Fruit fly (Drosophila melanogaster) whole organism, pupa: ENCODE measurements around the gene CG15546.
A peak's percentile ranks its signal among the peaks of the same experiment; 100 is the strongest.

Experiments
- CG10348 ChIP-seq: fragments of 200-800 bp; sonication (Bioruptor generic); IDR thresholded peaks from 2 replicates; pipeline ENCODE4 v1.3.6; 2022; ENCODE audit warnings: missing biosample characterization, missing genetic modification characterization
- CG12605 ChIP-seq: fragments of 200-800 bp; sonication (Bioruptor generic); IDR thresholded peaks from 2 replicates; pipeline ENCODE4 v1.3.6; 2022; ENCODE audit warnings: missing biosample characterization, missing genetic modification characterization
- CG13204 ChIP-seq: fragments of 200-800 bp; sonication (Bioruptor generic); optimal IDR thresholded peaks from 2 replicates; lab custom pipeline; 2018; ENCODE audit warnings: missing biosample characterization, mild to moderate bottlenecking, missing genetic modification characterization, moderate library complexity
- CG14655 ChIP-seq: fragments of 200-800 bp; sonication (Bioruptor generic); optimal IDR thresholded peaks from 3 replicates; lab custom pipeline; 2017; ENCODE audit warnings: mild to moderate bottlenecking, missing biosample characterization, missing genetic modification reagents, missing genetic modification characterization
- CG15710 ChIP-seq: fragments of 200-800 bp; sonication (Bioruptor generic); optimal IDR thresholded peaks from 2 replicates; lab custom pipeline; 2018; ENCODE audit warnings: missing biosample characterization, mild to moderate bottlenecking, missing genetic modification characterization, moderate library complexity
- CG17806 ChIP-seq: fragments of 200-800 bp; sonication (Bioruptor generic); optimal IDR thresholded peaks from 2 replicates; lab custom pipeline; 2018; ENCODE audit warnings: missing biosample characterization, mild to moderate bottlenecking, missing genetic modification characterization, moderate library complexity
- CG32121 ChIP-seq: fragments of 200-800 bp; sonication (Bioruptor generic); IDR thresholded peaks from 2 replicates; pipeline ENCODE4 v1.3.6; 2022; ENCODE audit warnings: missing biosample characterization, missing genetic modification characterization
- CG34367 ChIP-seq: fragments of 200-800 bp; sonication (Bioruptor generic); optimal IDR thresholded peaks from 2 replicates; lab custom pipeline; 2018; ENCODE audit warnings: missing biosample characterization, mild to moderate bottlenecking, missing genetic modification characterization
- CG4496 ChIP-seq: fragments of 200-800 bp; sonication (Bioruptor generic); IDR thresholded peaks from 3 replicates; pipeline ENCODE4 v1.3.6; 2022; ENCODE audit warnings: missing biosample characterization, missing genetic modification characterization
- CG8159 ChIP-seq: fragments of 200-800 bp; sonication (Bioruptor generic); optimal IDR thresholded peaks from 3 replicates; lab custom pipeline; 2018; ENCODE audit warnings: missing biosample characterization, mild to moderate bottlenecking, missing genetic modification characterization, moderate library complexity
- CG8301 ChIP-seq: fragments of 200-800 bp; sonication (Bioruptor generic); optimal IDR thresholded peaks from 2 replicates; lab custom pipeline; 2018; ENCODE audit warnings: missing biosample characterization, mild to moderate bottlenecking, missing genetic modification characterization
- CG9948 ChIP-seq: fragments of 200-800 bp; sonication (Bioruptor generic); optimal IDR thresholded peaks from 2 replicates; lab custom pipeline; 2018; ENCODE audit warnings: missing biosample characterization, mild to moderate bottlenecking, missing genetic modification characterization, moderate library complexity
- D1 ChIP-seq: fragments of 200-800 bp; sonication (Bioruptor generic); optimal IDR thresholded peaks from 2 replicates; lab custom pipeline; 2018; ENCODE audit warnings: missing biosample characterization, mild to moderate bottlenecking, missing genetic modification characterization, moderate library complexity
- EcR ChIP-seq: fragments of 200-800 bp; sonication (Bioruptor generic); optimal IDR thresholded peaks from 3 replicates; lab custom pipeline; 2019; ENCODE audit warnings: missing biosample characterization, missing genetic modification characterization, mild to moderate bottlenecking, moderate library complexity, missing genetic modification reagents
- Ets98B ChIP-seq: fragments of 200-800 bp; sonication (Bioruptor generic); IDR thresholded peaks from 2 replicates; pipeline ENCODE4 v1.3.6; 2022; ENCODE audit warnings: missing biosample characterization, missing genetic modification characterization
- Pif1A ChIP-seq: fragments of 200-800 bp; sonication (Bioruptor generic); optimal IDR thresholded peaks from 3 replicates; lab custom pipeline; 2016; ENCODE audit warnings: missing biosample characterization, missing genetic modification characterization
- Pif1B ChIP-seq: fragments of 200-800 bp; sonication (Bioruptor generic); optimal IDR thresholded peaks from 3 replicates; lab custom pipeline; 2016; ENCODE audit warnings: missing biosample characterization, missing genetic modification characterization
- Snoo ChIP-seq: fragments of 200-800 bp; sonication (Bioruptor generic); optimal IDR thresholded peaks from 3 replicates; lab custom pipeline; 2017; ENCODE audit warnings: missing biosample characterization, mild to moderate bottlenecking, missing genetic modification characterization, inconsistent platforms
- fd96Ca ChIP-seq: fragments of 200-800 bp; sonication (Bioruptor generic); IDR thresholded peaks from 3 replicates; pipeline ENCODE4 v1.3.6; 2022; ENCODE audit warnings: missing biosample characterization, missing genetic modification characterization
- gl ChIP-seq: fragments of 200-800 bp; sonication (Bioruptor generic); optimal IDR thresholded peaks from 2 replicates; lab custom pipeline; 2018; ENCODE audit warnings: missing biosample characterization, mild to moderate bottlenecking, missing genetic modification characterization
- rn ChIP-seq: fragments of 200-800 bp; sonication (Bioruptor generic); IDR thresholded peaks from 2 replicates; pipeline ENCODE4 v1.3.6; 2022; ENCODE audit warnings: missing biosample characterization, missing genetic modification characterization

CG15546 gene

dm6 chr3R:30865365-30865770, 10.6 kb downstream of the CG15546 start:
- TF ChIP-seq CG8301 (tag; lab: Kevin White, UChicago) (no peak), Pif1A (GFP tag; lab: Kevin White, UChicago) (no peak), CG17806 (tag; lab: Kevin White, UChicago) (no peak), CG10348 (GFP tag; lab: Robert Waterston, UW) (no peak), CG14655 (GFP tag; lab: Kevin White, UChicago) (no peak), CG9948 (tag; lab: Kevin White, UChicago) (peak; percentile 11), D1 (tag; lab: Kevin White, UChicago) (no peak), Snoo (tag; lab: Kevin White, UChicago) (no peak), Pif1B (GFP tag; lab: Kevin White, UChicago) (no peak), CG15710 (tag; lab: Kevin White, UChicago) (peak; percentile 53), CG8159 (tag; lab: Kevin White, UChicago) (peak; percentile 56), EcR (GFP tag; lab: Kevin White, UChicago) (no peak), CG32121 (GFP tag; lab: Robert Waterston, UW) (no peak)

- TF ChIP-seq CG14655 (GFP tag; lab: Kevin White, UChicago) (peak; percentile 33), Pif1A (GFP tag; lab: Kevin White, UChicago) (peak; percentile 33), CG10348 (GFP tag; lab: Robert Waterston, UW) (no peak), Snoo (tag; lab: Kevin White, UChicago) (no peak), Pif1B (GFP tag; lab: Kevin White, UChicago) (no peak), CG13204 (GFP tag; lab: Kevin White, UChicago) (no peak), CG12605 (GFP tag; lab: Robert Waterston, UW) (no peak), Ets98B (GFP tag; lab: Robert Waterston, UW) (no peak), D1 (tag; lab: Kevin White, UChicago) (no peak), CG32121 (GFP tag; lab: Robert Waterston, UW) (no peak), rn (GFP tag; lab: Robert Waterston, UW) (no peak), CG9948 (tag; lab: Kevin White, UChicago) (peak; percentile 33), CG15710 (tag; lab: Kevin White, UChicago) (peak; percentile 65), CG8301 (tag; lab: Kevin White, UChicago) (peak; percentile 43), CG4496 (0 out of 3 replicates have a peak, but pooled peaks have one; percentile 49), CG17806 (tag; lab: Kevin White, UChicago) (peak; percentile 39), EcR (GFP tag; lab: Kevin White, UChicago) (no peak), CG34367 (tag; lab: Kevin White, UChicago) (peak; percentile 25), fd96Ca (GFP tag; lab: Robert Waterston, UW) (no peak), CG8159 (tag; lab: Kevin White, UChicago) (peak; percentile 73), gl (tag; lab: Kevin White, UChicago) (no peak)
- TF ChIP-seq, all 21 proteins: peak for 9
Observed at dm6 chr3R:30864465-30864864, 11.5 kb downstream of the CG15546 start.

dm6 chr3R:30863971-30864370, 12.0 kb downstream of the CG15546 start:
- TF ChIP-seq CG4496 = 0 out of 3 replicates have a peak, but pooled peaks have one; percentile 31
- TF ChIP-seq CG34367 (tag; lab: Kevin White, UChicago) = no peak
- TF ChIP-seq CG9948 (tag; lab: Kevin White, UChicago) = no peak
- no peak for TF ChIP-seq CG10348 (GFP tag; lab: Robert Waterston, UW)
- no peak for TF ChIP-seq CG8301 (tag; lab: Kevin White, UChicago)
- no peak for TF ChIP-seq CG13204 (GFP tag; lab: Kevin White, UChicago)
- no peak for TF ChIP-seq Pif1B (GFP tag; lab: Kevin White, UChicago)
- no peak for TF ChIP-seq rn (GFP tag; lab: Robert Waterston, UW)
- no peak for TF ChIP-seq CG8159 (tag; lab: Kevin White, UChicago)
- peak; percentile 63 for TF ChIP-seq Snoo (tag; lab: Kevin White, UChicago)
- no peak for TF ChIP-seq D1 (tag; lab: Kevin White, UChicago)
- TF ChIP-seq Ets98B (GFP tag; lab: Robert Waterston, UW) = no peak
- TF ChIP-seq CG32121 (GFP tag; lab: Robert Waterston, UW) = no peak
- TF ChIP-seq gl (tag; lab: Kevin White, UChicago) = no peak
- TF ChIP-seq EcR (GFP tag; lab: Kevin White, UChicago) = peak; percentile 48
- no peak for TF ChIP-seq CG15710 (tag; lab: Kevin White, UChicago)
- no peak for TF ChIP-seq CG17806 (tag; lab: Kevin White, UChicago)
- TF ChIP-seq fd96Ca (GFP tag; lab: Robert Waterston, UW) = no peak
- no peak for TF ChIP-seq Pif1A (GFP tag; lab: Kevin White, UChicago)

- TF ChIP-seq CG32121 (GFP tag; lab: Robert Waterston, UW) = peak; percentile 28; the same call in 1 of the 2 replicates
- TF ChIP-seq D1 (tag; lab: Kevin White, UChicago) = no peak
Observed at dm6 chr3R:30862471-30862870, 13.5 kb downstream of the CG15546 start.

dm6 chr3R:30860561-30860928, 15.4 kb downstream of the CG15546 start:
- TF ChIP-seq Snoo (tag; lab: Kevin White, UChicago) (no peak), CG17806 (tag; lab: Kevin White, UChicago) (no peak)
